Worm (Caenorhabditis elegans) whole organism, young adult: ENCODE results near the gene clec-175.
A peak's percentile ranks its signal among the peaks of the same experiment; 100 is the strongest.

Source experiments
- B0035.1 ChIP-seq: sonication (generic microtip); optimal IDR thresholded peaks from 2 replicates; lab custom pipeline; 2016; ENCODE audit warnings: missing genetic modification characterization, mild to moderate bottlenecking, missing compliant biosample characterization, missing genotype, missing genetic modification reagents
- B0336.3 ChIP-seq: fragments of 200-800 bp; sonication (Bioruptor generic); IDR thresholded peaks from 2 replicates; pipeline ENCODE4 v1.3.6; 2022; ENCODE audit warnings: missing genetic modification characterization, missing compliant biosample characterization
- C17E4.6 ChIP-seq: fragments of 200-800 bp; sonication (Bioruptor generic); IDR thresholded peaks from 2 replicates; pipeline ENCODE4 v1.3.6; 2022; ENCODE audit warnings: missing genetic modification reagents, missing genetic modification characterization, missing compliant biosample characterization
- D2030.7 ChIP-seq: fragments of 200-800 bp; sonication (Bioruptor generic); IDR thresholded peaks from 2 replicates; pipeline ENCODE4 v1.3.6; 2022; ENCODE audit warnings: missing genetic modification reagents, missing genetic modification characterization, missing compliant biosample characterization
- F10E7.11 ChIP-seq: sonication (generic microtip); optimal IDR thresholded peaks from 2 replicates; lab custom pipeline; 2017; ENCODE audit warnings: mild to moderate bottlenecking, missing genetic modification characterization, moderate library complexity, missing compliant biosample characterization
- F33H1.4 ChIP-seq: fragments of 200-800 bp; sonication (Bioruptor generic); IDR thresholded peaks from 2 replicates; pipeline ENCODE4 v1.3.6; 2022; ENCODE audit warnings: missing genetic modification reagents, missing genetic modification characterization, missing compliant biosample characterization
- F37B4.10 ChIP-seq: fragments of 200-800 bp; sonication (Bioruptor generic); IDR thresholded peaks from 2 replicates; pipeline ENCODE4 v1.3.6; 2022; ENCODE audit warnings: missing genetic modification characterization, missing compliant biosample characterization
- F49E8.2 ChIP-seq: sonication (generic microtip); optimal IDR thresholded peaks from 3 replicates; lab custom pipeline; 2017; ENCODE audit warnings: missing genetic modification characterization, mild to moderate bottlenecking, missing compliant biosample characterization, antibody characterized with exemption, moderate library complexity; ENCODE audit not compliant: insufficient read depth
- F52B5.7 ChIP-seq: sonication (generic microtip); optimal IDR thresholded peaks from 2 replicates; lab custom pipeline; 2016; ENCODE audit warnings: mild to moderate bottlenecking, missing genetic modification characterization, missing compliant biosample characterization
- T26A5.8 ChIP-seq: sonication (generic microtip); optimal IDR thresholded peaks from 2 replicates; lab custom pipeline; 2016; ENCODE audit warnings: missing genetic modification characterization, missing compliant biosample characterization
- Y95B8A.8 ChIP-seq: fragments of 200-800 bp; sonication (Bioruptor generic); IDR thresholded peaks from 2 replicates; pipeline ENCODE4 v1.3.6; 2022; ENCODE audit warnings: missing genetic modification reagents, missing genetic modification characterization, missing compliant biosample characterization
- ZK185.1 ChIP-seq: sonication (generic microtip); optimal IDR thresholded peaks from 2 replicates; lab custom pipeline; 2016; ENCODE audit warnings: mild to moderate bottlenecking, missing genetic modification characterization, missing compliant biosample characterization; ENCODE audit not compliant: poor library complexity, severe bottlenecking
- athp-1 ChIP-seq: sonication (generic microtip); optimal IDR thresholded peaks from 2 replicates; lab custom pipeline; 2017; ENCODE audit warnings: mild to moderate bottlenecking, missing genetic modification characterization, missing compliant biosample characterization
- attf-3 ChIP-seq: fragments of 200-800 bp; sonication (Bioruptor generic); conservative IDR thresholded peaks from 2 replicates; pipeline ENCODE4 v1.3.6; 2022; ENCODE audit warnings: missing genetic modification reagents, missing genetic modification characterization, missing compliant biosample characterization
- attf-5 ChIP-seq: fragments of 200-800 bp; sonication (Bioruptor generic); optimal IDR thresholded peaks from 2 replicates; lab custom pipeline; 2018; ENCODE audit warnings: mild to moderate bottlenecking, missing genetic modification characterization, missing compliant biosample characterization
- bed-1 ChIP-seq: fragments of 200-800 bp; sonication (Bioruptor generic); IDR thresholded peaks from 2 replicates; pipeline ENCODE4 v1.3.6; 2022; ENCODE audit warnings: missing genetic modification reagents, missing genetic modification characterization, missing compliant biosample characterization
- cebp-1 ChIP-seq, 2 experiments: fragments of 200-800 bp in 1 of 2; sonication (Bioruptor generic) in 1 of 2; sonication (generic microtip) in 1 of 2; IDR thresholded peaks in 1 of 2; optimal IDR thresholded peaks in 1 of 2; 2 replicates each; pipeline versions ENCODE4 v1.3.6 to Lab custom; 2017 to 2022; ENCODE audit warnings: missing compliant biosample characterization in 2 of 2, missing genetic modification characterization in 2 of 2, mild to moderate bottlenecking in 1 of 2, missing genetic modification reagents in 1 of 2, moderate library complexity in 1 of 2
- ceh-100 ChIP-seq: fragments of 200-800 bp; sonication (Bioruptor generic); IDR thresholded peaks from 2 replicates; pipeline ENCODE4 v1.3.6; 2022; ENCODE audit warnings: missing genetic modification reagents, missing genetic modification characterization, missing compliant biosample characterization
- ceh-58 ChIP-seq: fragments of 200-800 bp; sonication (Bioruptor generic); IDR thresholded peaks from 2 replicates; pipeline ENCODE4 v1.3.6; 2022; ENCODE audit warnings: missing genetic modification characterization, missing compliant biosample characterization
- ceh-91 ChIP-seq: fragments of 200-800 bp; sonication (Bioruptor generic); IDR thresholded peaks from 2 replicates; pipeline ENCODE4 v1.3.6; 2022; ENCODE audit warnings: missing genetic modification reagents, missing genetic modification characterization, missing compliant biosample characterization
- chd-7 ChIP-seq: sonication (generic microtip); optimal IDR thresholded peaks from 2 replicates; lab custom pipeline; 2016; ENCODE audit warnings: mild to moderate bottlenecking, missing genetic modification characterization, moderate library complexity, missing compliant biosample characterization
- fkh-3 ChIP-seq: sonication (generic microtip); optimal IDR thresholded peaks from 2 replicates; lab custom pipeline; 2016; ENCODE audit warnings: mild to moderate bottlenecking, missing genetic modification characterization, missing compliant biosample characterization
- gei-17 ChIP-seq: fragments of 200-800 bp; sonication (Bioruptor generic); optimal IDR thresholded peaks from 2 replicates; lab custom pipeline; 2018; ENCODE audit warnings: mild to moderate bottlenecking, missing genetic modification characterization, missing compliant biosample characterization
- him-1 ChIP-seq: sonication (generic microtip); optimal IDR thresholded peaks from 2 replicates; lab custom pipeline; 2016; ENCODE audit warnings: missing genotype, missing genetic modification reagents, missing genetic modification characterization, missing compliant biosample characterization
- hmg-1.2 ChIP-seq: fragments of 200-800 bp; sonication (Bioruptor generic); IDR thresholded peaks from 2 replicates; pipeline ENCODE4 v1.3.6; 2022; ENCODE audit warnings: missing genetic modification reagents, missing genetic modification characterization, missing compliant biosample characterization
- hrde-1 ChIP-seq: sonication (generic microtip); optimal IDR thresholded peaks from 2 replicates; lab custom pipeline; 2016; ENCODE audit warnings: missing genetic modification characterization, mild to moderate bottlenecking, missing compliant biosample characterization, moderate library complexity, missing genotype, missing genetic modification reagents, borderline replicate concordance
- let-607 ChIP-seq, 2 experiments: fragments of 200-800 bp in 1 of 2; sonication (Bioruptor generic) in 1 of 2; sonication (generic microtip) in 1 of 2; optimal IDR thresholded peaks; 2 replicates each; lab custom pipeline; 2016 to 2018; ENCODE audit warnings: mild to moderate bottlenecking in 2 of 2, missing compliant biosample characterization in 2 of 2, missing genetic modification characterization in 2 of 2, moderate library complexity in 2 of 2, missing genotype in 1 of 2
- lin-26 ChIP-seq: fragments of 200-800 bp; sonication (Bioruptor generic); IDR thresholded peaks from 2 replicates; pipeline ENCODE4 v1.3.6; 2022; ENCODE audit warnings: missing genetic modification reagents, missing genetic modification characterization, missing compliant biosample characterization
- lin-35 ChIP-seq, 3 experiments: fragments of 150-350 bp in 2 of 3; sonication (generic microtip) in 1 of 3; optimal IDR thresholded peaks; 2 replicates each; lab custom pipeline; 2014 to 2018; ENCODE audit warnings: missing biosample characterization in 3 of 3, missing genetic modification characterization in 3 of 3, missing genetic modification reagents in 3 of 3
- lin-40 ChIP-seq: sonication (generic microtip); optimal IDR thresholded peaks from 2 replicates; lab custom pipeline; 2016; ENCODE audit warnings: missing genetic modification characterization, mild to moderate bottlenecking, missing compliant biosample characterization, missing genotype, missing genetic modification reagents
- lin-54 ChIP-seq: fragments of 200-800 bp; sonication (Bioruptor generic); optimal IDR thresholded peaks from 2 replicates; lab custom pipeline; 2018; ENCODE audit warnings: mild to moderate bottlenecking, missing genetic modification characterization, missing compliant biosample characterization
- madf-6 ChIP-seq: fragments of 200-800 bp; sonication (Bioruptor generic); IDR thresholded peaks from 2 replicates; pipeline ENCODE4 v1.3.6; 2022; ENCODE audit warnings: missing genetic modification reagents, missing genetic modification characterization, missing compliant biosample characterization
- nhr-80 ChIP-seq: sonication (generic microtip); optimal IDR thresholded peaks from 2 replicates; lab custom pipeline; 2016; ENCODE audit warnings: missing genetic modification characterization, missing compliant biosample characterization
- pbrm-1 ChIP-seq: fragments of 200-800 bp; sonication (Bioruptor generic); IDR thresholded peaks from 2 replicates; pipeline ENCODE4 v1.3.6; 2022; ENCODE audit warnings: missing genetic modification reagents, missing genetic modification characterization, missing compliant biosample characterization
- pha-4 ChIP-seq: fragments of 150-350 bp; sonication (generic microtip); optimal IDR thresholded peaks from 2 replicates; lab custom pipeline; 2014; ENCODE audit warnings: missing biosample characterization, missing genetic modification reagents, missing genetic modification characterization
- rcor-1 ChIP-seq: fragments of 200-800 bp; sonication (Bioruptor generic); IDR thresholded peaks from 2 replicates; pipeline ENCODE4 v1.3.6; 2022; ENCODE audit warnings: missing genetic modification reagents, missing genetic modification characterization, missing compliant biosample characterization
- rec-8 ChIP-seq, 2 experiments: sonication (generic microtip); optimal IDR thresholded peaks; 2 replicates each; lab custom pipeline; 2016; ENCODE audit warnings: mild to moderate bottlenecking in 2 of 2, missing genetic modification characterization in 2 of 2, missing genetic modification reagents in 2 of 2, missing genotype in 2 of 2, missing biosample characterization in 1 of 2, missing compliant biosample characterization in 1 of 2, moderate library complexity in 1 of 2
- repo-1 ChIP-seq: sonication (generic microtip); optimal IDR thresholded peaks from 2 replicates; lab custom pipeline; 2017; ENCODE audit warnings: mild to moderate bottlenecking, missing genetic modification characterization, missing compliant biosample characterization
- sea-2 ChIP-seq: fragments of 200-800 bp; sonication (Bioruptor generic); IDR thresholded peaks from 2 replicates; pipeline ENCODE4 v1.3.6; 2022; ENCODE audit warnings: missing genetic modification characterization, missing compliant biosample characterization
- snpc-3.4 ChIP-seq: sonication (generic microtip); optimal IDR thresholded peaks from 2 replicates; lab custom pipeline; 2017; ENCODE audit warnings: missing genetic modification characterization, mild to moderate bottlenecking, missing compliant biosample characterization, antibody characterized with exemption, moderate library complexity, missing genotype, missing genetic modification reagents
- snpc-4 ChIP-seq, 5 experiments: fragments of 150-350 bp in 1 of 5; sonication (generic microtip) in 4 of 5; optimal IDR thresholded peaks; 2 replicates each; lab custom pipeline; 2014 to 2018; ENCODE audit warnings: missing genetic modification characterization in 5 of 5, missing biosample characterization in 3 of 5, antibody characterized with exemption in 2 of 5, mild to moderate bottlenecking in 2 of 5, missing compliant biosample characterization in 2 of 5, missing genotype in 2 of 5, moderate library complexity in 2 of 5, missing genetic modification reagents in 1 of 5
- tbp1 ChIP-seq: fragments of 200-800 bp; sonication (Bioruptor generic); optimal IDR thresholded peaks from 2 replicates; lab custom pipeline; 2018; ENCODE audit warnings: mild to moderate bottlenecking, missing genetic modification characterization, missing compliant biosample characterization
- xnd-1 ChIP-seq: sonication (generic microtip); optimal IDR thresholded peaks from 2 replicates; lab custom pipeline; 2016; ENCODE audit warnings: missing genotype, missing genetic modification reagents, missing genetic modification characterization, missing compliant biosample characterization
- ztf-18 ChIP-seq: sonication (generic microtip); optimal IDR thresholded peaks from 2 replicates; lab custom pipeline; 2016; ENCODE audit warnings: missing genotype, mild to moderate bottlenecking, missing genetic modification characterization, missing compliant biosample characterization

The clec-175 gene

ce11 chrIV:4449439-4449838 lies 27.3 kb downstream of the clec-175 start, which contains the start of gene R08C7.12:
R08C7.12 (plus strand) TSS chrIV:4449739.
- TF ChIP-seq madf-6 (GFP tag; lab: Robert Waterston, UW) (peak; percentile 23; the same call in 1 of the 2 replicates), sea-2 (no peak)

ce11 chrIV:4449843-4450242 lies 27.7 kb downstream of the clec-175 start:
- TF ChIP-seq D2030.7 (GFP tag; lab: Robert Waterston, UW): peak; percentile 35; the same call in 1 of the 2 replicates
- TF ChIP-seq ceh-58 (GFP tag; lab: Robert Waterston, UW): 0 out of 2 replicates have a peak, but pooled peaks have one; percentile 41
- TF ChIP-seq rcor-1 (GFP tag; lab: Robert Waterston, UW): peak; percentile 39; the same call in 1 of the 2 replicates
- TF ChIP-seq ceh-91 (GFP tag; lab: Robert Waterston, UW): peak; percentile 22
- TF ChIP-seq B0336.3 (GFP tag; lab: Robert Waterston, UW): peak; percentile 72
- TF ChIP-seq hmg-1.2 (GFP tag; lab: Robert Waterston, UW): peak; percentile 33; the same call in 1 of the 2 replicates
- peak; percentile 52 for TF ChIP-seq F52B5.7 (tag; lab: Kevin White, UChicago)
- no peak for TF ChIP-seq him-1 (tag; lab: Kevin White, UChicago)
- TF ChIP-seq let-607 (tag; optimal IDR thresholded peaks at IDR 0.05; lab: Kevin White, UChicago): no peak
- TF ChIP-seq chd-7 (tag; lab: Kevin White, UChicago): no peak
- TF ChIP-seq pbrm-1 (GFP tag; lab: Robert Waterston, UW): 0 out of 2 replicates have a peak, but pooled peaks have one; percentile 40
- TF ChIP-seq rec-8 (tag; optimal IDR thresholded peaks at IDR 0.05; lab: Kevin White, UChicago): peak; percentile 19 to 23
- TF ChIP-seq athp-1 (tag; lab: Kevin White, UChicago): no peak
- peak; percentile 51 for TF ChIP-seq hrde-1 (tag; lab: Kevin White, UChicago)
- peak; percentile 70; the same call in 1 of the 2 replicates for TF ChIP-seq Y95B8A.8
- TF ChIP-seq attf-3 (GFP tag; lab: Robert Waterston, UW): 0 out of 2 replicates have a peak, but pooled peaks have one; percentile 9
- peak; percentile 51 for TF ChIP-seq F10E7.11 (tag; lab: Kevin White, UChicago)
- TF ChIP-seq ztf-18 (tag; lab: Kevin White, UChicago): peak; percentile 40
- 0 out of 2 replicates have a peak, but pooled peaks have one; percentile 27 for TF ChIP-seq ceh-100 (GFP tag; lab: Robert Waterston, UW)
- TF ChIP-seq F33H1.4 (GFP tag; lab: Robert Waterston, UW): peak; percentile 39
- TF ChIP-seq repo-1 (tag; lab: Kevin White, UChicago): peak; percentile 75
- no peak for TF ChIP-seq snpc-3.4
- TF ChIP-seq lin-54 (GFP tag; lab: Kevin White, UChicago): peak; percentile 4
- peak; percentile 6 for TF ChIP-seq fkh-3 (tag; lab: Kevin White, UChicago)
- TF ChIP-seq ZK185.1 (tag; lab: Kevin White, UChicago): peak; percentile 72
- no peak for TF ChIP-seq bed-1 (GFP tag; lab: Robert Waterston, UW)
- TF ChIP-seq F37B4.10 (GFP tag; lab: Robert Waterston, UW): no peak
- no peak for TF ChIP-seq T26A5.8
- peak; percentile 2 for TF ChIP-seq xnd-1
- no peak for TF ChIP-seq cebp-1 (GFP tag; IDR thresholded peaks at IDR 0.05; lab: Robert Waterston, UW)
- peak; percentile 56 for TF ChIP-seq cebp-1 (tag; optimal IDR thresholded peaks at IDR 0.05; lab: Kevin White, UChicago)
- peak; percentile 41 for TF ChIP-seq F49E8.2 (tag; lab: Kevin White, UChicago)
- peak; percentile 42 for TF ChIP-seq attf-5
- TF ChIP-seq lin-26: peak; percentile 58; the same call in 1 of the 2 replicates
- peak; percentile 52 for TF ChIP-seq lin-40
- peak in 1 of 3 experiments; percentile 50 for TF ChIP-seq lin-35 (GFP tag; optimal IDR thresholded peaks at IDR 0.05; lab: Kevin White, UChicago)
- peak; percentile 80 for TF ChIP-seq nhr-80 (tag; lab: Kevin White, UChicago)
- no peak for TF ChIP-seq pha-4 (tag; lab: Kevin White, UChicago)
- TF ChIP-seq tbp1 (GFP tag; lab: Kevin White, UChicago): peak; percentile 43
- TF ChIP-seq C17E4.6 (GFP tag; lab: Robert Waterston, UW): 0 out of 2 replicates have a peak, but pooled peaks have one; percentile 16
- no peak for TF ChIP-seq snpc-4 (GFP tag; optimal IDR thresholded peaks at IDR 0.05; lab: Kevin White, UChicago)
- TF ChIP-seq snpc-4 (tag; optimal IDR thresholded peaks at IDR 0.05; lab: Kevin White, UChicago): peak in 2 of 4 experiments; percentile 22 to 47
- TF ChIP-seq B0035.1 (tag; lab: Kevin White, UChicago): peak; percentile 30
- no peak for TF ChIP-seq gei-17 (GFP tag; lab: Kevin White, UChicago)
